Fruit fly (Drosophila melanogaster): ENCODE results near the gene Cpr62Ba.

The Cpr62Ba gene

dm6 chr3L:1831753-1832268, at the start of gene Cpr62Ba:
Cpr62Ba (minus strand) TSS chr3L:1831783.
- TF ChIP-seq CG32121 (GFP tag; IDR thresholded peaks at IDR 0.05): no peak
- peak; percentile 26 for TF ChIP-seq EcR (GFP tag; optimal IDR thresholded peaks at IDR 0.05)

- TF ChIP-seq D1 (tag; optimal IDR thresholded peaks at IDR 0.05) (no peak), CG14655 (GFP tag; optimal IDR thresholded peaks at IDR 0.05) (peak; percentile 71), CG10348 (GFP tag; IDR thresholded peaks at IDR 0.05) (no peak), CG12605 (GFP tag; IDR thresholded peaks at IDR 0.05) (peak; percentile 62; the same call in 1 of the 2 replicates), CG17806 (tag; optimal IDR thresholded peaks at IDR 0.05) (peak; percentile 30), CG34367 (tag; optimal IDR thresholded peaks at IDR 0.05) (no peak), fd96Ca (GFP tag; IDR thresholded peaks at IDR 0.05) (peak; percentile 79; the same call in 2 of the 3 replicates), CG8301 (tag; optimal IDR thresholded peaks at IDR 0.05) (peak; percentile 52), CG13204 (GFP tag; optimal IDR thresholded peaks at IDR 0.05) (no peak), EcR (GFP tag; optimal IDR thresholded peaks at IDR 0.05) (no peak), rn (GFP tag; IDR thresholded peaks at IDR 0.05) (peak; percentile 62; the same call in 1 of the 2 replicates), CG8159 (tag; optimal IDR thresholded peaks at IDR 0.05) (peak; percentile 45), gl (tag; optimal IDR thresholded peaks at IDR 0.05) (no peak), Pif1B (GFP tag; optimal IDR thresholded peaks at IDR 0.05) (peak; percentile 35), Snoo (tag; optimal IDR thresholded peaks at IDR 0.05) (no peak), Ets98B (GFP tag; IDR thresholded peaks at IDR 0.05) (peak; percentile 66; the same call in 1 of the 2 replicates), CG9948 (tag; optimal IDR thresholded peaks at IDR 0.05) (peak; percentile 7), CG4496 (GFP tag; IDR thresholded peaks at IDR 0.05) (peak; percentile 83; the same call in 2 of the 3 replicates), Pif1A (GFP tag; optimal IDR thresholded peaks at IDR 0.05) (no peak), CG15710 (tag; optimal IDR thresholded peaks at IDR 0.05) (no peak), CG32121 (GFP tag; IDR thresholded peaks at IDR 0.05) (peak; percentile 32; the same call in 1 of the 2 replicates)
These were observed 49.1 kb upstream of the Cpr62Ba start for dm6 chr3L:1880692-1881091.

- TF ChIP-seq CG10348 (GFP tag; IDR thresholded peaks at IDR 0.05): no peak
- peak; percentile 71 for TF ChIP-seq CG8301 (tag; optimal IDR thresholded peaks at IDR 0.05)
- peak; percentile 66 for TF ChIP-seq Snoo (tag; optimal IDR thresholded peaks at IDR 0.05)
- TF ChIP-seq Pif1B (GFP tag; optimal IDR thresholded peaks at IDR 0.05): no peak
- TF ChIP-seq CG15710 (tag; optimal IDR thresholded peaks at IDR 0.05): peak; percentile 47
- peak; percentile 68 for TF ChIP-seq EcR (GFP tag; optimal IDR thresholded peaks at IDR 0.05)
- peak; percentile 48 for TF ChIP-seq CG34367 (tag; optimal IDR thresholded peaks at IDR 0.05)
- 0 out of 3 replicates have a peak, but pooled peaks have one; percentile 17 for TF ChIP-seq fd96Ca (GFP tag; IDR thresholded peaks at IDR 0.05)
- TF ChIP-seq rn (GFP tag; IDR thresholded peaks at IDR 0.05): peak; percentile 41; the same call in 1 of the 2 replicates
- no peak for TF ChIP-seq CG14655 (GFP tag; optimal IDR thresholded peaks at IDR 0.05)
- no peak for TF ChIP-seq gl (tag; optimal IDR thresholded peaks at IDR 0.05)
- no peak for TF ChIP-seq CG13204 (GFP tag; optimal IDR thresholded peaks at IDR 0.05)
- TF ChIP-seq CG32121 (GFP tag; IDR thresholded peaks at IDR 0.05): no peak; the same call in 1 of the 2 replicates
- TF ChIP-seq D1 (tag; optimal IDR thresholded peaks at IDR 0.05): no peak
- TF ChIP-seq Ets98B (GFP tag; IDR thresholded peaks at IDR 0.05): peak; percentile 62
- no peak for TF ChIP-seq Pif1A (GFP tag; optimal IDR thresholded peaks at IDR 0.05)
- peak; percentile 67 for TF ChIP-seq CG17806 (tag; optimal IDR thresholded peaks at IDR 0.05)
- TF ChIP-seq CG12605 (GFP tag; IDR thresholded peaks at IDR 0.05): peak; percentile 61
- peak; percentile 60 for TF ChIP-seq CG4496 (GFP tag; IDR thresholded peaks at IDR 0.05)
- peak; percentile 51 for TF ChIP-seq CG9948 (tag; optimal IDR thresholded peaks at IDR 0.05)
- TF ChIP-seq CG8159 (tag; optimal IDR thresholded peaks at IDR 0.05): peak; percentile 65
These were observed 44.6 kb upstream of the Cpr62Ba start, which contains the start of gene dre4 for dm6 chr3L:1876215-1876625. dre4 (minus strand) TSS chr3L:1876312.

dm6 chr3L:1869719-1870118, 38.1 kb upstream of the Cpr62Ba start, which contains the start of gene CG13924:
CG13924 (plus strand) TSS chr3L:1870019.
- no peak for TF ChIP-seq CG9948 (tag; optimal IDR thresholded peaks at IDR 0.05)
- no peak for TF ChIP-seq CG14655 (GFP tag; optimal IDR thresholded peaks at IDR 0.05)
- TF ChIP-seq D1 (tag; optimal IDR thresholded peaks at IDR 0.05): no peak
- no peak for TF ChIP-seq CG8301 (tag; optimal IDR thresholded peaks at IDR 0.05)
- TF ChIP-seq Pif1B (GFP tag; optimal IDR thresholded peaks at IDR 0.05): no peak
- TF ChIP-seq gl (tag; optimal IDR thresholded peaks at IDR 0.05): no peak
- TF ChIP-seq CG8159 (tag; optimal IDR thresholded peaks at IDR 0.05): no peak
- TF ChIP-seq Snoo (tag; optimal IDR thresholded peaks at IDR 0.05): no peak
- TF ChIP-seq EcR (GFP tag; optimal IDR thresholded peaks at IDR 0.05): no peak

dm6 chr3L:1868841-1869240, 37.3 kb upstream of the Cpr62Ba start:
- TF ChIP-seq rn (GFP tag; IDR thresholded peaks at IDR 0.05): no peak
- peak; percentile 67; the same call in 2 of the 3 replicates for TF ChIP-seq CG4496 (GFP tag; IDR thresholded peaks at IDR 0.05)
- TF ChIP-seq CG15710 (tag; optimal IDR thresholded peaks at IDR 0.05): peak; percentile 25
- peak; percentile 30 for TF ChIP-seq CG9948 (tag; optimal IDR thresholded peaks at IDR 0.05)
- no peak for TF ChIP-seq gl (tag; optimal IDR thresholded peaks at IDR 0.05)
- peak; percentile 39 for TF ChIP-seq CG8301 (tag; optimal IDR thresholded peaks at IDR 0.05)
- peak; percentile 29; the same call in 1 of the 2 replicates for TF ChIP-seq CG32121 (GFP tag; IDR thresholded peaks at IDR 0.05)
- TF ChIP-seq Ets98B (GFP tag; IDR thresholded peaks at IDR 0.05): peak; percentile 66
- peak; percentile 26 for TF ChIP-seq CG17806 (tag; optimal IDR thresholded peaks at IDR 0.05)
- no peak for TF ChIP-seq CG10348 (GFP tag; IDR thresholded peaks at IDR 0.05)
- no peak for TF ChIP-seq EcR (GFP tag; optimal IDR thresholded peaks at IDR 0.05)
- TF ChIP-seq CG8159 (tag; optimal IDR thresholded peaks at IDR 0.05): no peak
- no peak; the same call in 1 of the 2 replicates for TF ChIP-seq CG12605 (GFP tag; IDR thresholded peaks at IDR 0.05)
- TF ChIP-seq fd96Ca (GFP tag; IDR thresholded peaks at IDR 0.05): peak; percentile 33; the same call in 1 of the 3 replicates
